Worm (Caenorhabditis elegans) whole organism, young adult: ENCODE data around the gene col-145.

Experiments
- B0019.2 ChIP-seq: fragments of 200-800 bp; sonication (Bioruptor generic); conservative IDR thresholded peaks from 2 replicates; pipeline ENCODE4 v1.3.6; 2022; ENCODE audit warnings: missing genetic modification reagents, missing genetic modification characterization, missing compliant biosample characterization
- B0035.1 ChIP-seq: sonication (generic microtip); optimal IDR thresholded peaks from 2 replicates; lab custom pipeline; 2016; ENCODE audit warnings: missing genetic modification characterization, mild to moderate bottlenecking, missing compliant biosample characterization, missing genotype, missing genetic modification reagents
- C17E4.6 ChIP-seq: fragments of 200-800 bp; sonication (Bioruptor generic); IDR thresholded peaks from 2 replicates; pipeline ENCODE4 v1.3.6; 2022; ENCODE audit warnings: missing genetic modification reagents, missing genetic modification characterization, missing compliant biosample characterization
- F10E7.11 ChIP-seq: sonication (generic microtip); optimal IDR thresholded peaks from 2 replicates; lab custom pipeline; 2017; ENCODE audit warnings: mild to moderate bottlenecking, missing genetic modification characterization, moderate library complexity, missing compliant biosample characterization
- F33H1.4 ChIP-seq: fragments of 200-800 bp; sonication (Bioruptor generic); IDR thresholded peaks from 2 replicates; pipeline ENCODE4 v1.3.6; 2022; ENCODE audit warnings: missing genetic modification reagents, missing genetic modification characterization, missing compliant biosample characterization
- F57A8.1 ChIP-seq: fragments of 200-800 bp; sonication (Bioruptor generic); optimal IDR thresholded peaks from 2 replicates; lab custom pipeline; 2018; ENCODE audit warnings: mild to moderate bottlenecking, missing genetic modification characterization, moderate library complexity, missing compliant biosample characterization
- Y95B8A.8 ChIP-seq: fragments of 200-800 bp; sonication (Bioruptor generic); IDR thresholded peaks from 2 replicates; pipeline ENCODE4 v1.3.6; 2022; ENCODE audit warnings: missing genetic modification reagents, missing genetic modification characterization, missing compliant biosample characterization
- aptf-2 ChIP-seq: fragments of 200-800 bp; sonication (Bioruptor generic); conservative IDR thresholded peaks from 2 replicates; pipeline ENCODE4 v1.3.6; 2022; ENCODE audit warnings: missing genetic modification reagents, missing genetic modification characterization, missing compliant biosample characterization
- athp-1 ChIP-seq: sonication (generic microtip); optimal IDR thresholded peaks from 2 replicates; lab custom pipeline; 2017; ENCODE audit warnings: mild to moderate bottlenecking, missing genetic modification characterization, missing compliant biosample characterization
- ceh-58 ChIP-seq: fragments of 200-800 bp; sonication (Bioruptor generic); IDR thresholded peaks from 2 replicates; pipeline ENCODE4 v1.3.6; 2022; ENCODE audit warnings: missing genetic modification characterization, missing compliant biosample characterization
- ceh-79 ChIP-seq: sonication (generic microtip); optimal IDR thresholded peaks from 2 replicates; lab custom pipeline; 2017; ENCODE audit warnings: mild to moderate bottlenecking, missing genetic modification characterization, missing compliant biosample characterization
- ceh-91 ChIP-seq: fragments of 200-800 bp; sonication (Bioruptor generic); IDR thresholded peaks from 2 replicates; pipeline ENCODE4 v1.3.6; 2022; ENCODE audit warnings: missing genetic modification reagents, missing genetic modification characterization, missing compliant biosample characterization
- dpff-1 ChIP-seq: sonication (generic microtip); optimal IDR thresholded peaks from 2 replicates; lab custom pipeline; 2017; ENCODE audit warnings: mild to moderate bottlenecking, missing genetic modification characterization, missing compliant biosample characterization
- efl-1 ChIP-seq: fragments of 150-350 bp; optimal IDR thresholded peaks from 2 replicates; lab custom pipeline; 2014; ENCODE audit warnings: missing biosample characterization, missing genetic modification reagents, missing genetic modification characterization
- ekl-4 ChIP-seq: fragments of 200-800 bp; sonication (Bioruptor generic); IDR thresholded peaks from 2 replicates; pipeline ENCODE4 v1.3.6; 2022; ENCODE audit warnings: missing genetic modification reagents, missing genetic modification characterization, missing compliant biosample characterization
- fkh-3 ChIP-seq: sonication (generic microtip); optimal IDR thresholded peaks from 2 replicates; lab custom pipeline; 2016; ENCODE audit warnings: mild to moderate bottlenecking, missing genetic modification characterization, missing compliant biosample characterization
- hsf-1 ChIP-seq: fragments of 200-800 bp; sonication (Bioruptor generic); IDR thresholded peaks from 2 replicates; pipeline ENCODE4 v1.3.6; 2022; ENCODE audit warnings: missing genetic modification reagents, missing genetic modification characterization, missing compliant biosample characterization
- lag-1 ChIP-seq: fragments of 200-800 bp; sonication (Bioruptor generic); IDR thresholded peaks from 2 replicates; pipeline ENCODE4 v1.3.6; 2022; ENCODE audit warnings: missing genetic modification reagents, missing genetic modification characterization, missing compliant biosample characterization
- let-526 ChIP-seq: fragments of 200-800 bp; sonication (Bioruptor generic); IDR thresholded peaks from 2 replicates; pipeline ENCODE4 v1.3.6; 2022; ENCODE audit warnings: missing genetic modification reagents, missing genetic modification characterization, missing compliant biosample characterization
- lin-40 ChIP-seq: sonication (generic microtip); optimal IDR thresholded peaks from 2 replicates; lab custom pipeline; 2016; ENCODE audit warnings: missing genetic modification characterization, mild to moderate bottlenecking, missing compliant biosample characterization, missing genotype, missing genetic modification reagents
- lir-1 ChIP-seq: fragments of 200-800 bp; sonication (Bioruptor generic); conservative IDR thresholded peaks from 2 replicates; pipeline ENCODE4 v1.3.6; 2022; ENCODE audit warnings: missing genetic modification reagents, missing genetic modification characterization, missing compliant biosample characterization
- mel-28 ChIP-seq: sonication (generic microtip); optimal IDR thresholded peaks from 2 replicates; lab custom pipeline; 2016; ENCODE audit warnings: borderline replicate concordance, mild to moderate bottlenecking, missing genetic modification characterization, missing compliant biosample characterization
- mxl-1 ChIP-seq: sonication (generic microtip); optimal IDR thresholded peaks from 2 replicates; lab custom pipeline; 2016; ENCODE audit warnings: missing genetic modification characterization, missing compliant biosample characterization
- nfya-1 ChIP-seq: sonication (generic microtip); optimal IDR thresholded peaks from 2 replicates; lab custom pipeline; 2017; ENCODE audit warnings: antibody characterized with exemption, missing compliant biosample characterization, missing genetic modification characterization, borderline replicate concordance; ENCODE audit not compliant: insufficient read depth
- nhr-27 ChIP-seq: fragments of 200-800 bp; sonication (Bioruptor generic); optimal IDR thresholded peaks from 2 replicates; lab custom pipeline; 2018; ENCODE audit warnings: mild to moderate bottlenecking, missing genetic modification characterization, moderate library complexity, missing compliant biosample characterization
- pha-4 ChIP-seq: fragments of 150-350 bp; sonication (generic microtip); optimal IDR thresholded peaks from 2 replicates; lab custom pipeline; 2014; ENCODE audit warnings: missing biosample characterization, missing genetic modification reagents, missing genetic modification characterization
- repo-1 ChIP-seq: sonication (generic microtip); optimal IDR thresholded peaks from 2 replicates; lab custom pipeline; 2017; ENCODE audit warnings: mild to moderate bottlenecking, missing genetic modification characterization, missing compliant biosample characterization
- snpc-1.3 ChIP-seq: sonication (generic microtip); optimal IDR thresholded peaks from 2 replicates; lab custom pipeline; 2017; ENCODE audit warnings: missing genetic modification characterization, mild to moderate bottlenecking, missing compliant biosample characterization, antibody characterized with exemption, moderate library complexity, missing genotype, missing genetic modification reagents; ENCODE audit not compliant: insufficient read depth
- snpc-3.4 ChIP-seq: sonication (generic microtip); optimal IDR thresholded peaks from 2 replicates; lab custom pipeline; 2017; ENCODE audit warnings: missing genetic modification characterization, mild to moderate bottlenecking, missing compliant biosample characterization, antibody characterized with exemption, moderate library complexity, missing genotype, missing genetic modification reagents
- unc-130 ChIP-seq: sonication (generic microtip); optimal IDR thresholded peaks from 2 replicates; lab custom pipeline; 2016; ENCODE audit warnings: missing genetic modification reagents, missing genetic modification characterization, missing compliant biosample characterization
- zfh-2 ChIP-seq: fragments of 200-800 bp; sonication (Bioruptor generic); conservative IDR thresholded peaks from 2 replicates; pipeline ENCODE4 v1.3.6; 2022; ENCODE audit warnings: missing genetic modification reagents, missing genetic modification characterization, missing compliant biosample characterization
- ztf-26 ChIP-seq: sonication (generic microtip); optimal IDR thresholded peaks from 2 replicates; lab custom pipeline; 2017; ENCODE audit warnings: missing genetic modification characterization, missing compliant biosample characterization
- ztf-28 ChIP-seq: fragments of 200-800 bp; sonication (Bioruptor generic); IDR thresholded peaks from 2 replicates; pipeline ENCODE4 v1.3.6; 2022; ENCODE audit warnings: missing genetic modification reagents, missing genetic modification characterization, missing compliant biosample characterization
- ztf-3 ChIP-seq: fragments of 200-800 bp; sonication (Bioruptor generic); optimal IDR thresholded peaks from 2 replicates; lab custom pipeline; 2018; ENCODE audit warnings: mild to moderate bottlenecking, missing genetic modification characterization, missing compliant biosample characterization

Gene col-145

DNA sequence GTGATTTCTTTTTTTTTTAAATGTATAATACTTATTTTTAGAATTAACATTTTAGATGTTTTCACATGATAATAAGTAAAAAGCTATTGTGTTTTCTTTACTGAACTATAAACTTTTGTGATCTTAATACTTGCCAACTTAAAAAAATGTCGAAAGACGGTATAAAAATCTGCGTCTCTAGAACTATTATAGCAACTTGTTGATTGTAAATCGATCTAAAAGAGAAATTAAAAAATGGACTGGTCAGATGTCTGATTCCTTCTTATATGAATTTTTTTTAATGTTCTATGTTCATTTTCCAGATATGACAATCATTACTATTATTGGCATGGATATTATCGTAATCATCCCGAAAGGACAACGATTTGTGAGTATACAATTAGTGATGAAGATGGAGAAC is 35.0 kb downstream of the col-145 start, which contains the start of gene F21C10.3:
TSS of gene F21C10.3 (plus strand) at position 301 of the 400 bp plus-strand sequence.
- TF ChIP-seq C17E4.6 (GFP tag; lab: Robert Waterston, UW) (no peak), ceh-58 (GFP tag; lab: Robert Waterston, UW) (no peak), Y95B8A.8 (GFP tag; lab: Robert Waterston, UW) (no peak)
- TF ChIP-seq, all 124 proteins: peak for 0

- TF ChIP-seq ztf-28 (GFP tag; lab: Robert Waterston, UW): no peak
- no peak for TF ChIP-seq ekl-4 (GFP tag; lab: Robert Waterston, UW)
- TF ChIP-seq B0035.1: no peak
- TF ChIP-seq snpc-3.4 (tag; lab: Kevin White, UChicago): no peak
- TF ChIP-seq nfya-1 (tag; lab: Kevin White, UChicago): no peak
- TF ChIP-seq pha-4 (tag; lab: Kevin White, UChicago): no peak
- no peak for TF ChIP-seq let-526 (GFP tag; lab: Robert Waterston, UW)
- TF ChIP-seq mxl-1 (tag; lab: Kevin White, UChicago): no peak
- TF ChIP-seq athp-1 (tag; lab: Kevin White, UChicago): no peak
- TF ChIP-seq hsf-1: no peak
- no peak for TF ChIP-seq aptf-2 (GFP tag; lab: Robert Waterston, UW)
- no peak for TF ChIP-seq snpc-1.3 (tag; lab: Kevin White, UChicago)
- no peak for TF ChIP-seq F57A8.1 (GFP tag; lab: Kevin White, UChicago)
- TF ChIP-seq lir-1 (GFP tag; lab: Robert Waterston, UW): no peak
- TF ChIP-seq efl-1 (GFP tag; lab: Kevin White, UChicago): no peak
- no peak for TF ChIP-seq unc-130 (GFP tag; lab: Kevin White, UChicago)
- no peak for TF ChIP-seq F10E7.11 (tag; lab: Kevin White, UChicago)
- TF ChIP-seq B0019.2 (GFP tag; lab: Robert Waterston, UW): no peak
- no peak for TF ChIP-seq nhr-27
- TF ChIP-seq ztf-3 (GFP tag; lab: Kevin White, UChicago): no peak
These were observed 36.5 kb downstream of the col-145 start, which contains the start of gene F21C10.4 for ce11 chrV:9126316-9126715. F21C10.4 (plus strand) TSS chrV:9126616.

- TF ChIP-seq zfh-2 (GFP tag; lab: Robert Waterston, UW): no peak
- no peak for TF ChIP-seq ztf-26
These were observed 37.5 kb downstream of the col-145 start, which contains the start of gene F21C10.5 for ce11 chrV:9125345-9125744. F21C10.5 (plus strand) TSS chrV:9125645.

DNA sequence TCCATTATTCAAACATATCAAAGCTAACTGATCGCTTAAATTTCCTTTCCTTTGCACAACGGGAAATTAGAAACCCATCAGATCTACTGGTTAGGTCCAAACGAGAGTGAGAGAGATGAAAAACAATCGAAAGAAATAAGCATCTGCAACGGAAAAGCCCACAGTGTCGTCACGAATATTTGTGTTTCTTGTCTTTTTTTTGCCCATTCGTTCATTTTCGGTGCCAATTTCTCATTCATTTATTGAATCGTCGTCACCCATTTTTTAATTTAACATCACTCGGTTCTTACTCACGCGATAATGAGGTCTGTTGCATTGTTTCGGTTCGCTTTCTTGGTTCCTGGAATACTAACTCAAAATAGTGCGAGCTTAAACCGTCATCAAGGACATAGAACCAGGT is 38.6 kb downstream of the col-145 start, which contains the start of gene F21C10.6:
TSS of gene F21C10.6 (plus strand) at position 301 of the 400 bp plus-strand sequence.
- TF ChIP-seq mel-28 (tag; lab: Kevin White, UChicago): no peak
- no peak for TF ChIP-seq ceh-91
- no peak for TF ChIP-seq Y95B8A.8 (GFP tag; lab: Robert Waterston, UW)
- no peak for TF ChIP-seq dpff-1 (tag; lab: Kevin White, UChicago)
- no peak for TF ChIP-seq ceh-79 (tag; lab: Kevin White, UChicago)
- no peak for TF ChIP-seq lin-40 (tag; lab: Kevin White, UChicago)
- TF ChIP-seq F33H1.4 (GFP tag; lab: Robert Waterston, UW): no peak
- no peak for TF ChIP-seq ztf-28 (GFP tag; lab: Robert Waterston, UW)
- no peak for TF ChIP-seq repo-1 (tag; lab: Kevin White, UChicago)
- no peak for TF ChIP-seq snpc-1.3 (tag; lab: Kevin White, UChicago)
- TF ChIP-seq lag-1 (GFP tag; lab: Robert Waterston, UW): no peak
- no peak for TF ChIP-seq fkh-3 (tag; lab: Kevin White, UChicago)
- TF ChIP-seq mxl-1 (tag; lab: Kevin White, UChicago): no peak
- TF ChIP-seq F57A8.1 (GFP tag; lab: Kevin White, UChicago): no peak
